Worm (Caenorhabditis elegans) whole organism, midembryonic: ENCODE data around the gene T04B2.8.

Experiments
- med-1 ChIP-seq: sonication (generic microtip); optimal IDR thresholded peaks from 2 replicates; lab custom pipeline; 2017; ENCODE audit warnings: missing genetic modification characterization, mild to moderate bottlenecking, missing compliant biosample characterization, antibody characterized with exemption, missing genetic modification reagents; ENCODE audit not compliant: insufficient read depth
- ref-1 ChIP-seq: fragments of 200-800 bp; sonication (Bioruptor generic); conservative IDR thresholded peaks from 2 replicates; pipeline ENCODE4 v1.3.6; 2022; ENCODE audit warnings: missing genetic modification reagents, missing genetic modification characterization, missing compliant biosample characterization
- ztf-23 ChIP-seq: fragments of 200-800 bp; sonication (Bioruptor generic); IDR thresholded peaks from 2 replicates; pipeline ENCODE4 v1.3.6; 2022; ENCODE audit warnings: missing genetic modification reagents, missing genetic modification characterization, missing compliant biosample characterization

DNA sequence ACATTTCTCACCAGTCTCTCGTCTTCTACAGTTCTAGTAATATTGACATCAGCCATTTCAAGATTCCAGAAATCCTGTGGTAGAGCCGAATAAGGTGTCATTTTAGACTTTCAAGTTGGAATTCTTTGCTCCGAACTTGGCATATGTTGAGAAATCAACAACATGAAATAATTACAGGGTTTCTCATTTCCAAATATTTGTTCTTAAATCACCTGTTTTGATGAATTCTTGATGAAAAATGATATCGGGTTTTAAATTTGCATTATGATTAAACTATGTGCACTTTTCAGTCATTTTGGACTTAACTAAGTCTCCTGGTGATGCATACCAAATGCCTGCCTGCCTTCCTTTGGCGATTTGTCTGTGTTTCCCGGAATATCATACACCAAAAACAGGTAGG, 2.6 kb upstream of the T04B2.8 start, which contains the start of gene srv-12:
- no peak for TF ChIP-seq ztf-23 (GFP tag; lab: Robert Waterston, UW)
- no peak for TF ChIP-seq ref-1 (GFP tag; lab: Robert Waterston, UW)
- no peak for TF ChIP-seq med-1
